Fruit fly (Drosophila melanogaster) whole organism, prepupa: Measurements from ENCODE around the gene iav.
A peak's percentile ranks its signal among the peaks of the same experiment; 100 is the strongest.

Experiments
- Blimp-1 ChIP-seq: fragments of 200-800 bp; sonication (Bioruptor generic); optimal IDR thresholded peaks from 3 replicates; lab custom pipeline; 2017; ENCODE audit warnings: missing biosample characterization, missing genetic modification characterization, mild to moderate bottlenecking, moderate library complexity, missing genetic modification reagents
- CG10669 ChIP-seq: fragments of 200-800 bp; sonication (Bioruptor generic); optimal IDR thresholded peaks from 3 replicates; lab custom pipeline; 2018; ENCODE audit warnings: missing biosample characterization, mild to moderate bottlenecking, missing genetic modification characterization, moderate library complexity
- CG15336 ChIP-seq: fragments of 200-800 bp; sonication (Bioruptor generic); IDR thresholded peaks from 2 replicates; pipeline ENCODE4 v1.3.6; 2022; ENCODE audit warnings: missing biosample characterization, missing genetic modification characterization
- CG1621 ChIP-seq: fragments of 200-800 bp; sonication (Bioruptor generic); optimal IDR thresholded peaks from 3 replicates; lab custom pipeline; 2018; ENCODE audit warnings: missing biosample characterization, mild to moderate bottlenecking, missing genetic modification characterization
- CG31627 ChIP-seq: fragments of 200-800 bp; sonication (Bioruptor generic); optimal IDR thresholded peaks from 3 replicates; lab custom pipeline; 2016; ENCODE audit warnings: missing biosample characterization, missing genetic modification characterization
- CG32006 ChIP-seq: fragments of 200-800 bp; sonication (Bioruptor generic); optimal IDR thresholded peaks from 3 replicates; lab custom pipeline; 2017; ENCODE audit warnings: missing biosample characterization, mild to moderate bottlenecking, missing genetic modification characterization
- CG34406 ChIP-seq: fragments of 200-800 bp; sonication (Bioruptor generic); optimal IDR thresholded peaks from 3 replicates; lab custom pipeline; 2016; ENCODE audit warnings: missing biosample characterization, missing genetic modification characterization
- CG3919 ChIP-seq: fragments of 200-800 bp; sonication (Bioruptor generic); optimal IDR thresholded peaks from 3 replicates; lab custom pipeline; 2016; ENCODE audit warnings: missing biosample characterization, missing genetic modification characterization
- CG4318 ChIP-seq: fragments of 200-800 bp; sonication (Bioruptor generic); optimal IDR thresholded peaks from 3 replicates; lab custom pipeline; 2017; ENCODE audit warnings: missing biosample characterization, mild to moderate bottlenecking, missing genetic modification characterization
- CG6163 ChIP-seq: fragments of 200-800 bp; sonication (Bioruptor generic); IDR thresholded peaks from 3 replicates; pipeline ENCODE4 v1.3.6; 2022; ENCODE audit warnings: missing biosample characterization, missing genetic modification characterization
- CG6276 ChIP-seq: fragments of 200-800 bp; sonication (Bioruptor generic); optimal IDR thresholded peaks from 2 replicates; lab custom pipeline; 2017; ENCODE audit warnings: missing biosample characterization, mild to moderate bottlenecking, missing genetic modification characterization
- CG6808 ChIP-seq: fragments of 200-800 bp; sonication (Bioruptor generic); optimal IDR thresholded peaks from 3 replicates; lab custom pipeline; 2017; ENCODE audit warnings: missing biosample characterization, missing genetic modification characterization, mild to moderate bottlenecking, moderate library complexity, missing genetic modification reagents
- CG6854 ChIP-seq: fragments of 200-800 bp; sonication (Bioruptor generic); optimal IDR thresholded peaks from 2 replicates; lab custom pipeline; 2017; ENCODE audit warnings: missing biosample characterization, mild to moderate bottlenecking, missing genetic modification characterization
- CG8119 ChIP-seq: fragments of 200-800 bp; sonication (Bioruptor generic); IDR thresholded peaks from 3 replicates; pipeline ENCODE4 v1.3.6; 2022; ENCODE audit warnings: missing biosample characterization, missing genetic modification characterization
- CG8319 ChIP-seq: fragments of 200-800 bp; sonication (Bioruptor generic); optimal IDR thresholded peaks from 3 replicates; lab custom pipeline; 2016; ENCODE audit warnings: missing biosample characterization, missing genetic modification characterization
- CG9139 ChIP-seq: fragments of 200-800 bp; sonication (Bioruptor generic); optimal IDR thresholded peaks from 3 replicates; lab custom pipeline; 2017; ENCODE audit warnings: missing biosample characterization, mild to moderate bottlenecking, missing genetic modification characterization
- Eip75B ChIP-seq: fragments of 200-800 bp; sonication (Bioruptor generic); optimal IDR thresholded peaks from 3 replicates; lab custom pipeline; 2016; ENCODE audit warnings: missing biosample characterization, missing genetic modification characterization
- Eip78C ChIP-seq: fragments of 200-800 bp; sonication (Bioruptor generic); peaks from one replicate; lab custom pipeline; 2016; ENCODE audit warnings: missing biosample characterization, missing genetic modification characterization
- Eip93F ChIP-seq: fragments of 200-800 bp; sonication (Bioruptor generic); optimal IDR thresholded peaks from 2 replicates; lab custom pipeline; 2016; ENCODE audit warnings: missing biosample characterization, mild to moderate bottlenecking, missing genetic modification characterization
- Gug ChIP-seq: fragments of 200-800 bp; sonication (Bioruptor generic); IDR thresholded peaks from 2 replicates; pipeline ENCODE4 v1.3.6; 2022; ENCODE audit warnings: missing biosample characterization, missing genetic modification characterization
- Hr39 ChIP-seq: fragments of 200-800 bp; sonication (Bioruptor generic); optimal IDR thresholded peaks from 2 replicates; lab custom pipeline; 2016; ENCODE audit warnings: missing biosample characterization, missing genetic modification characterization
- Hr4 ChIP-seq: fragments of 200-800 bp; sonication (Bioruptor generic); optimal IDR thresholded peaks from 3 replicates; lab custom pipeline; 2016; ENCODE audit warnings: missing biosample characterization, missing genetic modification characterization
- Lpt ChIP-seq: fragments of 200-800 bp; sonication (Bioruptor generic); optimal IDR thresholded peaks from 3 replicates; lab custom pipeline; 2016; ENCODE audit warnings: missing biosample characterization, missing genetic modification characterization
- Met ChIP-seq: fragments of 200-800 bp; sonication (Bioruptor generic); optimal IDR thresholded peaks from 3 replicates; lab custom pipeline; 2016; ENCODE audit warnings: missing biosample characterization, missing genetic modification characterization
- Sox102F ChIP-seq: fragments of 200-800 bp; sonication (Bioruptor generic); optimal IDR thresholded peaks from 2 replicates; lab custom pipeline; 2016; ENCODE audit warnings: missing biosample characterization, mild to moderate bottlenecking, missing genetic modification characterization
- Sox14 ChIP-seq: fragments of 200-800 bp; sonication (Bioruptor generic); optimal IDR thresholded peaks from 3 replicates; lab custom pipeline; 2016; ENCODE audit warnings: missing biosample characterization, missing genetic modification characterization
- acj6 ChIP-seq: fragments of 200-800 bp; sonication (Bioruptor generic); optimal IDR thresholded peaks from 3 replicates; lab custom pipeline; 2016; ENCODE audit warnings: missing biosample characterization, missing genetic modification characterization
- cyc ChIP-seq: fragments of 200-800 bp; sonication (Bioruptor generic); optimal IDR thresholded peaks from 3 replicates; lab custom pipeline; 2016; ENCODE audit warnings: missing biosample characterization, missing genetic modification characterization
- dac ChIP-seq: fragments of 200-800 bp; sonication (Bioruptor generic); optimal IDR thresholded peaks from 2 replicates; lab custom pipeline; 2017; ENCODE audit warnings: missing biosample characterization, mild to moderate bottlenecking, missing genetic modification characterization
- dsx ChIP-seq: fragments of 200-800 bp; optimal IDR thresholded peaks from 3 replicates; lab custom pipeline; 2019; ENCODE audit warnings: missing biosample characterization, mild to moderate bottlenecking, missing genetic modification characterization, moderate library complexity; ENCODE audit not compliant: poor library complexity, severe bottlenecking
- eg ChIP-seq: fragments of 200-800 bp; sonication (Bioruptor generic); IDR thresholded peaks from 3 replicates; pipeline ENCODE4 v1.3.6; 2022; ENCODE audit warnings: missing biosample characterization, missing genetic modification characterization
- fd59A ChIP-seq: fragments of 200-800 bp; sonication (Bioruptor generic); optimal IDR thresholded peaks from 2 replicates; lab custom pipeline; 2017; ENCODE audit warnings: missing biosample characterization, mild to moderate bottlenecking, missing genetic modification characterization, missing genetic modification reagents
- fd85E ChIP-seq: fragments of 200-800 bp; sonication (Bioruptor generic); optimal IDR thresholded peaks from 3 replicates; lab custom pipeline; 2016; ENCODE audit warnings: missing biosample characterization, missing genetic modification characterization
- fkh ChIP-seq: fragments of 200-800 bp; sonication (Bioruptor generic); optimal IDR thresholded peaks from 3 replicates; lab custom pipeline; 2017; ENCODE audit warnings: missing biosample characterization, mild to moderate bottlenecking, missing genetic modification characterization, moderate library complexity
- salr ChIP-seq, 2 experiments: fragments of 200-800 bp; sonication (Bioruptor generic); optimal IDR thresholded peaks; 3 replicates each; lab custom pipeline; 2016 to 2018; ENCODE audit warnings: missing biosample characterization in 2 of 2, missing genetic modification characterization in 2 of 2, mild to moderate bottlenecking in 1 of 2
- spab ChIP-seq: fragments of 200-800 bp; sonication (Bioruptor generic); optimal IDR thresholded peaks from 2 replicates; lab custom pipeline; 2017; ENCODE audit warnings: missing biosample characterization, mild to moderate bottlenecking, missing genetic modification characterization, missing genetic modification reagents
- ss ChIP-seq, 2 experiments: fragments of 200-800 bp; sonication (Bioruptor generic); optimal IDR thresholded peaks; 2 replicates in 1 of 2; 3 replicates in 1 of 2; lab custom pipeline; 2017 to 2018; ENCODE audit warnings: mild to moderate bottlenecking in 2 of 2, missing biosample characterization in 2 of 2, missing genetic modification characterization in 2 of 2, moderate library complexity in 1 of 2
- svp ChIP-seq: fragments of 200-800 bp; sonication (Bioruptor generic); peaks from one replicate; lab custom pipeline; 2016; ENCODE audit warnings: missing biosample characterization, missing genetic modification characterization
- topi ChIP-seq: fragments of 200-800 bp; sonication (Bioruptor generic); optimal IDR thresholded peaks from 3 replicates; lab custom pipeline; 2016; ENCODE audit warnings: missing biosample characterization, missing genetic modification characterization
- vri ChIP-seq: fragments of 200-800 bp; sonication (Bioruptor generic); optimal IDR thresholded peaks from 3 replicates; lab custom pipeline; 2016; ENCODE audit warnings: missing biosample characterization, mild to moderate bottlenecking, missing genetic modification characterization

Gene iav

dm6 chrX:6852574-6852973 is 38.8 kb downstream of the iav start (continued):
- TF ChIP-seq Eip75B (GFP tag; lab: Kevin White, UChicago) (peak; percentile 91), Gug (GFP tag; lab: Robert Waterston, UW) (peak; percentile 88), Lpt (GFP tag; lab: Kevin White, UChicago) (peak; percentile 83), CG6163 (GFP tag; lab: Robert Waterston, UW) (peak; percentile 90), Blimp-1 (GFP tag; lab: Kevin White, UChicago) (peak; percentile 76), acj6 (GFP tag; lab: Kevin White, UChicago) (peak; percentile 93), CG34406 (peak; percentile 89), fkh (GFP tag; lab: Kevin White, UChicago) (peak; percentile 73), Hr39 (peak; percentile 94), Met (peak; percentile 94), fd85E (peak; percentile 49), Eip78C (GFP tag; lab: Kevin White, UChicago) (peak; percentile 96), topi (peak; percentile 95), dsx (peak; percentile 88), fd59A (peak; percentile 85), dac (peak; percentile 92), svp (peak; percentile 97), cyc (GFP tag; lab: Kevin White, UChicago) (peak; percentile 96), CG4318 (GFP tag; lab: Kevin White, UChicago) (peak; percentile 85), spab (GFP tag; lab: Kevin White, UChicago) (peak; percentile 80), CG1621 (tag; lab: Kevin White, UChicago) (peak; percentile 95), CG8119 (GFP tag; lab: Robert Waterston, UW) (peak; percentile 87), salr (GFP tag; optimal IDR thresholded peaks at IDR 0.05; lab: Kevin White, UChicago) (peak; percentile 79 to 89), CG32006 (peak; percentile 92), Hr4 (GFP tag; lab: Kevin White, UChicago) (peak; percentile 91), CG6276 (GFP tag; lab: Kevin White, UChicago) (peak; percentile 82), Sox102F (GFP tag; lab: Kevin White, UChicago) (peak; percentile 90), CG31627 (peak; percentile 95), Eip93F (peak; percentile 63), CG10669 (GFP tag; lab: Kevin White, UChicago) (peak; percentile 93), Sox14 (GFP tag; lab: Kevin White, UChicago) (peak; percentile 96), CG3919 (GFP tag; lab: Kevin White, UChicago) (peak; percentile 93)

- no peak for TF ChIP-seq Sox14 (GFP tag; lab: Kevin White, UChicago)
- peak; percentile 52; the same call in 2 of the 3 replicates for TF ChIP-seq CG8119 (GFP tag; lab: Robert Waterston, UW)
- no peak for TF ChIP-seq vri (GFP tag; lab: Kevin White, UChicago)
- peak; percentile 30; the same call in 1 of the 2 replicates for TF ChIP-seq CG15336 (GFP tag; lab: Robert Waterston, UW)
- peak; percentile 65 for TF ChIP-seq CG1621 (tag; lab: Kevin White, UChicago)
- TF ChIP-seq Sox102F (GFP tag; lab: Kevin White, UChicago), result peak; percentile 6
- TF ChIP-seq Gug (GFP tag; lab: Robert Waterston, UW), result peak; percentile 31; the same call in 1 of the 2 replicates
- peak; percentile 40 for TF ChIP-seq dsx
- TF ChIP-seq CG6854 (GFP tag; lab: Kevin White, UChicago), result peak; percentile 11
- TF ChIP-seq CG6808 (GFP tag; lab: Kevin White, UChicago), result peak; percentile 54
- TF ChIP-seq CG6163 (GFP tag; lab: Robert Waterston, UW), result 0 out of 3 replicates have a peak, but pooled peaks have one; percentile 47
- TF ChIP-seq Eip78C (GFP tag; lab: Kevin White, UChicago), result peak; percentile 69
- TF ChIP-seq Hr4 (GFP tag; lab: Kevin White, UChicago), result no peak
- peak in 1 of 2 experiments; percentile 23 for TF ChIP-seq salr (GFP tag; optimal IDR thresholded peaks at IDR 0.05; lab: Kevin White, UChicago)
- peak; percentile 38 for TF ChIP-seq CG9139 (GFP tag; lab: Kevin White, UChicago)
- TF ChIP-seq svp, result peak; percentile 38
- peak; percentile 74 to 83 for TF ChIP-seq ss (GFP tag; optimal IDR thresholded peaks at IDR 0.05; lab: Kevin White, UChicago)
- 0 out of 3 replicates have a peak, but pooled peaks have one; percentile 17 for TF ChIP-seq eg
- TF ChIP-seq dac, result no peak
- TF ChIP-seq CG8319 (GFP tag; lab: Kevin White, UChicago), result no peak
- peak; percentile 20 for TF ChIP-seq CG6276 (GFP tag; lab: Kevin White, UChicago)
- TF ChIP-seq fkh (GFP tag; lab: Kevin White, UChicago), result peak; percentile 43
Observed at dm6 chrX:6853384-6853783, 39.6 kb downstream of the iav start.
